Worm (Caenorhabditis elegans) whole organism, L1 larva: ENCODE results near the gene F21H7.5.

Experiments used
- elt-3 ChIP-seq, 6 experiments: fragments of 150-350 bp in 1 of 6; sonication (generic microtip); optimal IDR thresholded peaks; 2 replicates each; lab custom pipeline; 2017 to 2018; ENCODE audit warnings: missing biosample characterization in 6 of 6, missing genetic modification characterization in 6 of 6, inconsistent platforms in 1 of 6
- fos-1 ChIP-seq: fragments of 150-350 bp; optimal IDR thresholded peaks from 2 replicates; lab custom pipeline; 2014; ENCODE audit warnings: missing biosample characterization, missing genetic modification characterization
- lin-15B ChIP-seq: fragments of 150-350 bp; sonication (generic microtip); optimal IDR thresholded peaks from 3 replicates; lab custom pipeline; 2014; ENCODE audit warnings: missing biosample characterization, missing genetic modification characterization
- mef-2 ChIP-seq: fragments of 150-350 bp; optimal IDR thresholded peaks from 2 replicates; lab custom pipeline; 2014; ENCODE audit warnings: missing biosample characterization, missing genetic modification characterization
- ztf-11 ChIP-seq, 2 experiments: sonication (generic microtip); optimal IDR thresholded peaks; 2 replicates each; lab custom pipeline; 2016 to 2017; ENCODE audit warnings: missing genetic modification characterization in 2 of 2, missing biosample characterization in 1 of 2, missing compliant biosample characterization in 1 of 2

- TF ChIP-seq lin-15B (tag; lab: Kevin White, UChicago) (no peak), ztf-11 (tag; optimal IDR thresholded peaks at IDR 0.05; lab: Kevin White, UChicago) (no peak), mef-2 (tag; lab: Kevin White, UChicago) (no peak), fos-1 (tag; lab: Kevin White, UChicago) (no peak), elt-3 (tag; optimal IDR thresholded peaks at IDR 0.05; lab: Kevin White, UChicago) (no peak)
Observed at ce11 chrV:16190485-16190884, 46.8 kb upstream of the F21H7.5 start, which contains the start of gene srh-281.
